Fruit fly (Drosophila melanogaster) whole organism, embryonic: ENCODE data around the gene armi.

Source experiments
- B-H2 ChIP-seq: fragments of 200-800 bp; sonication (Bioruptor generic); optimal IDR thresholded peaks from 2 replicates; lab custom pipeline; 2018; ENCODE audit warnings: missing biosample characterization, mild to moderate bottlenecking, missing genetic modification characterization
- CG17802 ChIP-seq: fragments of 200-800 bp; sonication (Bioruptor generic); optimal IDR thresholded peaks from 2 replicates; lab custom pipeline; 2018; ENCODE audit warnings: missing biosample characterization, mild to moderate bottlenecking, missing genetic modification characterization, moderate library complexity
- CG2199 ChIP-seq: fragments of 200-800 bp; sonication (Bioruptor generic); IDR thresholded peaks from 3 replicates; pipeline ENCODE4 v1.3.6; 2022; ENCODE audit warnings: missing biosample characterization, missing genetic modification characterization
- CG4820 ChIP-seq: fragments of 200-800 bp; sonication (Bioruptor generic); optimal IDR thresholded peaks from 3 replicates; lab custom pipeline; 2016; ENCODE audit warnings: missing biosample characterization, missing genetic modification characterization
- Camta ChIP-seq: fragments of 200-800 bp; sonication (Bioruptor generic); optimal IDR thresholded peaks from 2 replicates; lab custom pipeline; 2016; ENCODE audit warnings: missing biosample characterization, missing genetic modification characterization
- Doc3 ChIP-seq: fragments of 200-800 bp; sonication (Bioruptor generic); IDR thresholded peaks from 3 replicates; pipeline ENCODE4 v1.3.6; 2022; ENCODE audit warnings: missing biosample characterization, missing genetic modification characterization; ENCODE audit not compliant: partially characterized antibody
- Vsx1 ChIP-seq: fragments of 200-800 bp; sonication (Bioruptor generic); optimal IDR thresholded peaks from 2 replicates; lab custom pipeline; 2017; ENCODE audit warnings: missing biosample characterization, mild to moderate bottlenecking, missing genetic modification characterization, missing genetic modification reagents
- ase ChIP-seq: fragments of 200-800 bp; sonication (Bioruptor generic); IDR thresholded peaks from 3 replicates; pipeline ENCODE4 v1.3.6; 2022; ENCODE audit warnings: missing biosample characterization, missing genetic modification characterization
- bbx ChIP-seq: fragments of 200-800 bp; sonication (Bioruptor generic); IDR thresholded peaks from 2 replicates; pipeline ENCODE4 v1.3.6; 2022; ENCODE audit warnings: missing biosample characterization, missing genetic modification characterization; ENCODE audit not compliant: partially characterized antibody
- exex ChIP-seq: fragments of 200-800 bp; sonication (Bioruptor generic); optimal IDR thresholded peaks from 4 replicates; lab custom pipeline; 2018; ENCODE audit warnings: missing biosample characterization, mild to moderate bottlenecking, missing genetic modification characterization, moderate library complexity
- pzg ChIP-seq: fragments of 200-800 bp; sonication (Bioruptor generic); optimal IDR thresholded peaks from 3 replicates; lab custom pipeline; 2018; ENCODE audit warnings: missing biosample characterization, mild to moderate bottlenecking, missing genetic modification characterization, moderate library complexity
- slou ChIP-seq: fragments of 200-800 bp; sonication (Bioruptor generic); optimal IDR thresholded peaks from 3 replicates; lab custom pipeline; 2016; ENCODE audit warnings: missing biosample characterization, missing genetic modification characterization
- ttk ChIP-seq: fragments of 200-800 bp; sonication (Bioruptor generic); IDR thresholded peaks from 2 replicates; pipeline ENCODE4 v2.1.2; 2022; ENCODE audit warnings: missing biosample characterization, missing genetic modification characterization
- vfl ChIP-seq: fragments of 200-800 bp; sonication (Bioruptor generic); optimal IDR thresholded peaks from 2 replicates; lab custom pipeline; 2016; ENCODE audit warnings: missing biosample characterization, missing genetic modification characterization

- TF ChIP-seq Doc3 (GFP tag; lab: Robert Waterston, UW) (no peak), slou (GFP tag; lab: Kevin White, UChicago) (no peak), CG4820 (GFP tag; lab: Kevin White, UChicago) (no peak), B-H2 (GFP tag; lab: Kevin White, UChicago) (no peak), ttk (GFP tag; lab: Robert Waterston, UW) (no peak), exex (tag; lab: Kevin White, UChicago) (no peak), CG2199 (GFP tag; lab: Robert Waterston, UW) (no peak), Vsx1 (GFP tag; lab: Kevin White, UChicago) (no peak), pzg (GFP tag; lab: Kevin White, UChicago) (peak; percentile 79), vfl (GFP tag; lab: Kevin White, UChicago) (no peak), bbx (no peak), Camta (GFP tag; lab: Kevin White, UChicago) (no peak), CG17802 (tag; lab: Kevin White, UChicago) (no peak), ase (no peak)
Measured at dm6 chr3L:3472063-3472528, 11.0 kb downstream of the armi start, which contains the start of the genes CG32267 and CG42324.
